Fruit fly (Drosophila melanogaster) whole organism: ENCODE measurements around the gene btv.

ENCODE experiments used
- CG8478 ChIP-seq: fragments of >200 bp; optimal IDR thresholded peaks from 2 replicates; lab custom pipeline; 2018; ENCODE audit warnings: inconsistent platforms
- Dll ChIP-seq: fragments of >200 bp; optimal IDR thresholded peaks from 2 replicates; lab custom pipeline; 2017
- EcR ChIP-seq, 2 experiments: fragments of >200 bp; optimal IDR thresholded peaks; 2 replicates each; lab custom pipeline; 2017; ENCODE audit warnings: missing biosample characterization in 2 of 2, missing genetic modification characterization in 2 of 2, missing genetic modification reagents in 2 of 2
- pan ChIP-seq: fragments of >200 bp; optimal IDR thresholded peaks from 2 replicates; lab custom pipeline; 2017
- psq ChIP-seq: fragments of >200 bp; optimal IDR thresholded peaks from 2 replicates; lab custom pipeline; 2017
- usp ChIP-seq: fragments of >200 bp; optimal IDR thresholded peaks from 2 replicates; lab custom pipeline; 2017; ENCODE audit warnings: missing biosample characterization, missing genetic modification characterization, mixed read lengths

Gene btv

DNA sequence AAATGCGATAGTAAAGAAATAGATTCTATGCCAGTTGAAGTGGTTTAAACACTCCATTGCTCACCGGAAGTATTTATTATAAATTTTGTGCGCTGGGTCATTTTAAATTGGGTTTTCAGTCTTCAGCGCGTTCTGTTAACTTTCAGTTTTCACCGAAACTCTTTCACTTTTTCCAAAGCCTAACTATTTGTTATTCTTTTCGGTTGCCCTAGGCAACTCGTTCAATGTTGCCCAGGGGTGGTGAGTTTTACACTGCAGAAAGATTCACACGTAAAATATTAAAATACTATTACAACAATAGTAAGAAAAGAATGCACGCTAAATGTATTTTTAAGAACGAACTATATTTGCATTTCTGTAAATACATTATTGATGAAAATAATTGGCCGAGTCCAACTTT lies at the start of gene btv:
btv (minus strand) TSS at position 101 of the 400 bp plus-strand sequence.
- TF ChIP-seq Dll (lab: Kevin White, UChicago) (no peak), EcR (GFP tag; optimal IDR thresholded peaks at IDR 0.05; lab: Kevin White, UChicago) (no peak), pan (no peak), usp (no peak), CG8478 (no peak), psq (no peak)

dm6 chr2L:18012168-18012567 lies 29.9 kb upstream of the btv start, which contains the start of gene rdo:
Gene rdo, plus strand, starts transcription at chr2L:18012380.
- TF ChIP-seq CG8478, result no peak
- no peak for TF ChIP-seq EcR (GFP tag; optimal IDR thresholded peaks at IDR 0.05; lab: Kevin White, UChicago)
- no peak for TF ChIP-seq pan
- TF ChIP-seq Dll (lab: Kevin White, UChicago), result no peak
- no peak for TF ChIP-seq psq
- TF ChIP-seq usp, result no peak

DNA sequence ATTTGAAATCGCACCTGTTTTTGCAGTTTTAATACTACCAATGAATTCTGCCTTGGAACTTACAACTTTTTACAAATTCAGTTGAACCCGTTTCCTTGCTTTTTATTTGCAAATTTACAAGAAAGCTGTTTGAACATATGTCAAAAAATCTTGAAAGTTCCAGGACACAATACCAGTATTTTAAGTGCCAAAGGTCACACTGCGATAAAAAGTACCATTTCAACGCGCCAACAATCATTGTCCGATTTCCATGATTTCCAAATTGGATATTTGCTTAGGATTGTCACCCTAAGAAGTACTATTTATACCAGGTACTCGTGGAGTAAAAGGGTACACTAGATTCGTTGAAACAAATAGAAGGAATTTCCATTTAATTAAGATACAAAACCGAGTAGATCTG lies 29.1 kb upstream of the btv start, which contains the start of gene elfless:
elfless (minus strand) TSS at position 101 of the 400 bp plus-strand sequence.
- TF ChIP-seq Dll (lab: Kevin White, UChicago), result no peak
- no peak for TF ChIP-seq EcR (GFP tag; optimal IDR thresholded peaks at IDR 0.05; lab: Kevin White, UChicago)
- TF ChIP-seq usp, result no peak
- TF ChIP-seq CG8478, result no peak
- TF ChIP-seq psq, result no peak
- no peak for TF ChIP-seq pan

DNA sequence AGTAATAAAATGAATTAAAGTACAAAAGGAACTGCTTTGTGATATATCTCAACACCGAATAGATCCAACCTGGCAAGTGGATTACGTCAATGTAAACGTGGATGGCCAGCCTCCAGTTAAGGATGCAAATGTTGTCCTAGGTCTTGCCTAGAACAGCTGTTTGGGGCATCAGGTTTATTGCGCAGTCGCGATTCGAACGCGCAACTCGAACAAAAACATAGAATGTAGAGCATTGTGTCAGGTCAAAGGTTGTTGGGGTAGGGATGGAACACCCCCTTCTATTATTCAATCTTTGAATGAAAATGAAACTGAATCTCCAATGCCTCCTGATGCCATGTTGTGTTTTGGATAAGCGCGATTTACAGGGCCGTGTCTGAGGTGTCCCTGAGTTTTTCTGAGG lies 27.4 kb upstream of the btv start:
- no peak for TF ChIP-seq usp
- no peak for TF ChIP-seq pan
- no peak for TF ChIP-seq Dll (lab: Kevin White, UChicago)
- TF ChIP-seq psq, result no peak
- TF ChIP-seq CG8478, result no peak
- TF ChIP-seq EcR (GFP tag; optimal IDR thresholded peaks at IDR 0.05; lab: Kevin White, UChicago), result no peak

- TF ChIP-seq CG8478 (no peak), pan (no peak)
Observed at dm6 chr2L:18008653-18009052, 26.4 kb upstream of the btv start, which contains the start of gene CG31740. Gene CG31740, plus strand, starts transcription at chr2L:18008953.

dm6 chr2L:18007635-18008034 lies 25.4 kb upstream of the btv start, which contains the start of the genes CG42634 and CG42635:
Gene CG42634, plus strand, starts transcription at chr2L:18007935.
Gene CG42635, plus strand, starts transcription at chr2L:18007935.
- TF ChIP-seq psq (no peak), EcR (GFP tag; optimal IDR thresholded peaks at IDR 0.05; lab: Kevin White, UChicago) (no peak), pan (no peak), Dll (lab: Kevin White, UChicago) (no peak), CG8478 (no peak), usp (no peak)

DNA sequence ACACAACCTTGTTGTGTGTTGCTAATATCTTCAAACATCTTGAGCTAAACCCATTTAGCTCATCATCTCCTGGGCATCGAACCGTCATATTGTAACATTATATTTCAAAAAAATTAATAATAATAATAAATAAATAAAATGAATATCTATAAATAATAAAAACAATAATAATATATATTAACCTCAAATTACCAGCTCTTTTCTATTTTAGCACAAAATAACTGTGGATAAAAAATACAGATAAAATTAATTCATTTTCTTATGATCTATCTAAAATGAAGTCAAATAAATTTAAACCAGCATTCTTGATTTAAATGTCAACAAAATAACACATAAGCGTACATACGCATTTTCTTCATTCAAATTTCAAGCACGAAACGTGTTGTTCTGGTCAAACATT lies 24.8 kb upstream of the btv start, which contains the start of gene CG42659:
CG42659 (plus strand) TSS at position 301 of the 400 bp plus-strand sequence.
- TF ChIP-seq usp (no peak), psq (no peak), pan (no peak), CG8478 (no peak), Dll (lab: Kevin White, UChicago) (no peak), EcR (GFP tag; optimal IDR thresholded peaks at IDR 0.05; lab: Kevin White, UChicago) (no peak)

- TF ChIP-seq EcR (GFP tag; optimal IDR thresholded peaks at IDR 0.05; lab: Kevin White, UChicago) (no peak), usp (no peak), psq (no peak), CG8478 (no peak), Dll (lab: Kevin White, UChicago) (no peak), pan (no peak)
Observed at dm6 chr2L:18006327-18006726, 24.1 kb upstream of the btv start, which contains the start of gene CG5693. Gene CG5693, plus strand, starts transcription at chr2L:18006627.

dm6 chr2L:18005481-18005880 lies 23.2 kb upstream of the btv start:
- no peak for TF ChIP-seq psq
- TF ChIP-seq usp, result no peak
- no peak for TF ChIP-seq pan
- TF ChIP-seq CG8478, result no peak
- no peak for TF ChIP-seq Dll (lab: Kevin White, UChicago)
- no peak for TF ChIP-seq EcR (GFP tag; optimal IDR thresholded peaks at IDR 0.05; lab: Kevin White, UChicago)

- TF ChIP-seq psq, result no peak
- TF ChIP-seq pan, result no peak
- no peak for TF ChIP-seq usp
- no peak for TF ChIP-seq Dll (lab: Kevin White, UChicago)
- peak in 1 of 2 experiments; percentile 43 for TF ChIP-seq EcR (GFP tag; optimal IDR thresholded peaks at IDR 0.05; lab: Kevin White, UChicago)
Observed at dm6 chr2L:18003028-18003836, 21.0 kb upstream of the btv start.

dm6 chr2L:18002149-18002548 lies 19.9 kb upstream of the btv start:
- TF ChIP-seq pan, result no peak
- TF ChIP-seq Dll (lab: Kevin White, UChicago), result peak; percentile 49

DNA sequence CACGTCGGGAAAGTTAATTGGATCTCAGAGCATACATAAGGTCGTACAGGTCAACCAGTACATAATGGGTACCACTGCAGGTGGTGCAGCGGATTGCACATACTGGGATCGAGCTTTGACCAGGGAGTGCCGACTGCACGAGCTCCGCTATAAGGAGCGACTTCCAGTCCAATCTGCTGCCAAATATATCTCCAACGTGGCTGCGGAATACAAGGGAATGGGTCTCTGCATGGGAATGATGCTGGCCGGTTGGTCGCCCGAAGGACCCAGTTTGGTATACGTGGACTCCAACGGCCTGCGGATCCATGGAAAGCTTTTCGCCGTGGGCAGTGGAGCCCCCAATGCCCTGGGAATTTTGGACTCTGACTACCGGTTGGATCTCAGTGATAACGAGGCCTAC lies 8.5 kb upstream of the btv start:
- no peak for TF ChIP-seq psq
- no peak for TF ChIP-seq Dll (lab: Kevin White, UChicago)
- no peak for TF ChIP-seq pan
- no peak for TF ChIP-seq EcR (GFP tag; optimal IDR thresholded peaks at IDR 0.05; lab: Kevin White, UChicago)
- no peak for TF ChIP-seq CG8478
- TF ChIP-seq usp, result no peak

DNA sequence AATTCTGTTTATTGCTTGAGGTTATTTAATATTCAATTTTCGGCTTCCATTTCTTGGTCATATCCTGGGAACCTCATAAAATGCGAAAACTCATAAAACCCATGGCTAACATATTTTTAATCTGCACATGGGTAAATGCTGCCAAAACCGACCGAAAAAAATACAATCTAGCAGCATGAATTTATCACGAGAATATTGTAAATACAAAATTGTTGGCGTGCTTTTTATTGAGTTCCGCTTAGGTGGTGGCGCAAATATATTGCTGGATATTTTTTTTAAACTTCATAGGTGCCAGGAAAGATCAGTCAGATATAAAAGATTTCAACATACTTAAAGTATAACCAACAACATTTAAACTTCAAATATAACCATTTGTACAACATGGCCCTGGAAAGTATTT lies 7.8 kb upstream of the btv start, which contains the start of gene Prosbeta5R2:
Prosbeta5R2 (plus strand) TSS at position 301 of the 400 bp plus-strand sequence.
- TF ChIP-seq Dll (lab: Kevin White, UChicago) (no peak), EcR (GFP tag; optimal IDR thresholded peaks at IDR 0.05; lab: Kevin White, UChicago) (no peak), pan (no peak), usp (no peak), psq (no peak), CG8478 (no peak)
